Worm (Caenorhabditis elegans) whole organism, L3 larva: ENCODE measurements around the gene sulp-8.

Experiments used
- fkh-10 ChIP-seq: sonication (generic microtip); optimal IDR thresholded peaks from 2 replicates; lab custom pipeline; 2017; ENCODE audit warnings: missing biosample characterization, missing genetic modification reagents, missing genetic modification characterization
- nhr-11 ChIP-seq: fragments of 150-350 bp; optimal IDR thresholded peaks from 2 replicates; lab custom pipeline; 2014; ENCODE audit warnings: missing biosample characterization, missing genetic modification characterization

ce11 chrV:9711174-9711573, 37.7 kb upstream of the sulp-8 start:
- TF ChIP-seq fkh-10 (GFP tag; lab: Kevin White, UChicago) = no peak
- TF ChIP-seq nhr-11 = no peak
